Worm (Caenorhabditis elegans) whole organism, mixed stage, embryonic: ENCODE data around the gene T08B1.1.

ENCODE experiments used
- bed-3 ChIP-seq: fragments of 200-800 bp; sonication (Bioruptor generic); optimal IDR thresholded peaks from 3 replicates; lab custom pipeline; 2018; ENCODE audit warnings: mild to moderate bottlenecking, missing genetic modification characterization, moderate library complexity, missing compliant biosample characterization
- ceh-83 ChIP-seq: fragments of 200-800 bp; sonication (Bioruptor generic); optimal IDR thresholded peaks from 2 replicates; lab custom pipeline; 2018; ENCODE audit warnings: mild to moderate bottlenecking, missing genetic modification characterization, missing compliant biosample characterization
- lin-13 ChIP-seq: fragments of 150-350 bp; optimal IDR thresholded peaks from 2 replicates; lab custom pipeline; 2014; ENCODE audit warnings: missing biosample characterization, missing genetic modification characterization
- mab-5 ChIP-seq: fragments of 150-350 bp; optimal IDR thresholded peaks from 2 replicates; lab custom pipeline; 2014; ENCODE audit warnings: missing biosample characterization, missing genetic modification characterization
- nhr-237 ChIP-seq: fragments of 150-350 bp; optimal IDR thresholded peaks from 2 replicates; lab custom pipeline; 2014; ENCODE audit warnings: missing biosample characterization, missing genetic modification characterization
- nhr-28 ChIP-seq: fragments of 150-350 bp; optimal IDR thresholded peaks from 2 replicates; lab custom pipeline; 2014; ENCODE audit warnings: missing biosample characterization, missing genetic modification characterization
- nhr-76 ChIP-seq: sonication (generic microtip); optimal IDR thresholded peaks from 2 replicates; lab custom pipeline; 2017; ENCODE audit warnings: missing biosample characterization, missing genetic modification characterization
- pha-4 ChIP-seq: fragments of 150-350 bp; optimal IDR thresholded peaks from 2 replicates; lab custom pipeline; 2018; ENCODE audit warnings: missing biosample characterization, missing genetic modification reagents, missing genetic modification characterization
- sptf-1 ChIP-seq: sonication (generic microtip); optimal IDR thresholded peaks from 2 replicates; lab custom pipeline; 2017; ENCODE audit warnings: mild to moderate bottlenecking, missing genetic modification characterization, moderate library complexity, missing compliant biosample characterization
- tbx-8 ChIP-seq: fragments of 200-800 bp; sonication (Bioruptor generic); optimal IDR thresholded peaks from 2 replicates; lab custom pipeline; 2018; ENCODE audit warnings: mild to moderate bottlenecking, missing genetic modification characterization, moderate library complexity, missing compliant biosample characterization
- unc-62 ChIP-seq: fragments of 150-350 bp; optimal IDR thresholded peaks from 2 replicates; lab custom pipeline; 2014; ENCODE audit warnings: missing biosample characterization, missing genetic modification reagents, missing genetic modification characterization
- ztf-11 ChIP-seq: fragments of 150-350 bp; optimal IDR thresholded peaks from 2 replicates; lab custom pipeline; 2014; ENCODE audit warnings: missing biosample characterization, missing genetic modification characterization

DNA sequence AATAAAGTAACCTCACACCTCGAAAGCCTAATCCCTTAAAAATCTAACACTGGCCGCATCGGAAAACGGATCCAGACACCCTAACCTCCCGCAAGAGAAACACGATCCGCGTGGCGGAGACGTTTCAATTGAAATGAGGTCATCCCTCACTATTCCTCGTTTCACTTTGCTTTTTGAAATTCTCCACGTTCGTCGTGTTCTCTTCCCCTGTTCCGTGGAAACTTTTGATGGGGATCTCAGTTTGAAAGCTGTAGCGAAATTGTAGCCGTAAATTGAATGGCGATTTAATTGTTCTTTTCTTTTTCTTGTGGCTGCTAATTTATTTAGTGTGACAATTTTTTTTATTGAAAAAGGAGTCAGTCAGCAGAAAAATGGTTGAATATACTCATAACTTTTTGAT lies 18.0 kb downstream of the T08B1.1 start:
- TF ChIP-seq nhr-237 (tag; lab: Kevin White, UChicago) (no peak), bed-3 (GFP tag; lab: Kevin White, UChicago) (no peak), tbx-8 (GFP tag; lab: Kevin White, UChicago) (no peak), pha-4 (tag; lab: Kevin White, UChicago) (no peak), unc-62 (no peak), nhr-28 (no peak), nhr-76 (tag; lab: Kevin White, UChicago) (no peak), ceh-83 (no peak), ztf-11 (no peak), mab-5 (no peak), lin-13 (no peak), sptf-1 (no peak)
